Worm (Caenorhabditis elegans) whole organism, early embryonic: ENCODE measurements around the gene clc-7.

ENCODE experiments used
- B0310.2 ChIP-seq: sonication (generic microtip); optimal IDR thresholded peaks from 2 replicates; lab custom pipeline; 2016; ENCODE audit warnings: mild to moderate bottlenecking, missing genetic modification characterization, missing compliant biosample characterization
- F13C5.2 ChIP-seq: sonication (generic microtip); optimal IDR thresholded peaks from 2 replicates; lab custom pipeline; 2017; ENCODE audit warnings: mild to moderate bottlenecking, missing genetic modification characterization, inconsistent platforms, missing compliant biosample characterization
- aly-1 ChIP-seq: sonication (generic microtip); optimal IDR thresholded peaks from 2 replicates; lab custom pipeline; 2016; ENCODE audit warnings: missing genetic modification characterization, missing compliant biosample characterization
- ama-1 ChIP-seq: fragments of 150-350 bp; optimal IDR thresholded peaks from 2 replicates; lab custom pipeline; 2014
- ceh-13 ChIP-seq: fragments of 200-800 bp; sonication (Bioruptor generic); optimal IDR thresholded peaks from 2 replicates; lab custom pipeline; 2018; ENCODE audit warnings: mild to moderate bottlenecking, missing genetic modification characterization, missing compliant biosample characterization
- ets-7 ChIP-seq: sonication (generic microtip); optimal IDR thresholded peaks from 2 replicates; lab custom pipeline; 2016; ENCODE audit warnings: missing genotype, missing genetic modification characterization, missing compliant biosample characterization
- flt-1 ChIP-seq: fragments of 200-800 bp; sonication (Bioruptor generic); IDR thresholded peaks from 2 replicates; pipeline ENCODE4 v1.3.6; 2022; ENCODE audit warnings: missing genetic modification characterization, missing compliant biosample characterization
- hmbx-1 ChIP-seq: sonication (generic microtip); optimal IDR thresholded peaks from 2 replicates; lab custom pipeline; 2016; ENCODE audit warnings: mild to moderate bottlenecking, missing genetic modification characterization, missing compliant biosample characterization
- hmg-4 ChIP-seq: fragments of 200-800 bp; sonication (Bioruptor generic); optimal IDR thresholded peaks from 2 replicates; lab custom pipeline; 2018; ENCODE audit warnings: mild to moderate bottlenecking, missing genetic modification characterization, missing compliant biosample characterization
- hnd-1 ChIP-seq: sonication (generic microtip); optimal IDR thresholded peaks from 2 replicates; lab custom pipeline; 2016; ENCODE audit warnings: missing genetic modification characterization, missing compliant biosample characterization
- pes-1 ChIP-seq: fragments of 200-800 bp; sonication (Bioruptor generic); IDR thresholded peaks from 2 replicates; pipeline ENCODE4 v1.3.6; 2022; ENCODE audit warnings: missing genetic modification reagents, missing genetic modification characterization, missing compliant biosample characterization
- scrt-1 ChIP-seq: fragments of 200-800 bp; sonication (Bioruptor generic); IDR thresholded peaks from 2 replicates; pipeline ENCODE4 v1.3.6; 2022; ENCODE audit warnings: missing genetic modification characterization, missing compliant biosample characterization
- sea-1 ChIP-seq: fragments of 200-800 bp; sonication (Bioruptor generic); conservative IDR thresholded peaks from 2 replicates; pipeline ENCODE4 v1.3.6; 2022; ENCODE audit warnings: missing genetic modification characterization, missing compliant biosample characterization
- tra-4 ChIP-seq: sonication (generic microtip); optimal IDR thresholded peaks from 2 replicates; lab custom pipeline; 2017; ENCODE audit warnings: missing genetic modification characterization, missing compliant biosample characterization

DNA sequence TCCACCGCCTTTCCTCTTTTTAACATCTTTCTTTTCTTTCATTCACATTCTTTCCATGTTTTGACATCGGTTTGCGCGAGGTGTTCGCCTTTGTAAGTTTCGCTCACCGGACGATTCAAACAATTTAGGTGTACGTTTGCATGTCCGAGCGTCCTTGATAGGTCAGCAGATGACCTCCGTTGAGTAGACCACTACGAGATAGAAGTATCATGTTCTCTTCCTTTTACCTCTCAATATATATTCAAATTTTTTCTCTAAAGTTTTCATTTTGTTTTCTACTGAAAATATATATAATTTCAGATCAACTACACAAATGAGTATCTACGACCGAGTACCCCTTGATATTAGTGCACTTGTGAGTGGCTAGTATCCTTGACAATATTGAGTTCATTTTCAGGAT is 7.1 kb upstream of the clc-7 start, which contains the start of gene C24H10.3:
- no peak for TF ChIP-seq hmbx-1 (tag; lab: Kevin White, UChicago)
- TF ChIP-seq ets-7 (tag; lab: Kevin White, UChicago), result no peak
- TF ChIP-seq hmg-4 (GFP tag; lab: Kevin White, UChicago), result no peak
- TF ChIP-seq ceh-13 (GFP tag; lab: Kevin White, UChicago), result no peak
- TF ChIP-seq ama-1 (lab: Kevin White, UChicago), result no peak
- TF ChIP-seq scrt-1 (GFP tag; lab: Robert Waterston, UW), result no peak
- no peak for TF ChIP-seq hnd-1
- TF ChIP-seq pes-1, result no peak
- no peak for TF ChIP-seq B0310.2 (tag; lab: Kevin White, UChicago)
- TF ChIP-seq tra-4 (tag; lab: Kevin White, UChicago), result no peak
- no peak for TF ChIP-seq flt-1 (GFP tag; lab: Robert Waterston, UW)
- TF ChIP-seq aly-1 (tag; lab: Kevin White, UChicago), result no peak
- TF ChIP-seq sea-1 (GFP tag; lab: Robert Waterston, UW), result no peak
- TF ChIP-seq F13C5.2 (tag; lab: Kevin White, UChicago), result no peak
